Worm (Caenorhabditis elegans): ENCODE measurements around the gene F18H3.1.

The F18H3.1 gene

DNA sequence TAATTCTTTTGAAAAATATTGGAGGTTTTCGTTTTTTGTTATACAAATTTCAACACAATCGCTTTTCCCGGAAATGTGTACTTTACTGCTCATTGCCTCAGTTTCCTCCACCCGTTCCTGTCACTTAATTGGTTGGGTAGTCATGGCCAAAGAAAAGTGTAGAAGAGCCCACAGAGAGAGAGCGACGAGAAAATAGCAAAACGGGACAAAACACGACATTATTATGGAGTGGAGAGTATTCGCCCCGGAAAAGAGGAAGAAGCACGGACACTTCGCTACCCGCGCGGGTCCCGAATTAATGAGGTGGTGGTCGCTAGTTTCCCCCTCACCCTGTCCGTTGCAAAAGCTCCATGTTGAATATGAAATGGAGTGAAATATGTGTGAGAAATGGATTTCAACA lies 15.6 kb upstream of the F18H3.1 start:
- TF ChIP-seq egl-27 (tag; optimal IDR thresholded peaks at IDR 0.05) (no peak), cey-2 (tag; optimal IDR thresholded peaks at IDR 0.05; ENCODE audit: borderline replicate concordance, insufficient read depth) (no peak), arid-1 (GFP tag; conservative IDR thresholded peaks at IDR 0.05) (no peak), skn-1 (tag; optimal IDR thresholded peaks at IDR 0.05) (no peak), ama-1 (optimal IDR thresholded peaks at IDR 0.05) (no peak), fkh-10 (GFP tag; optimal IDR thresholded peaks at IDR 0.05) (no peak), T26A8.4 (GFP tag; IDR thresholded peaks at IDR 0.05) (no peak), ceh-28 (tag; optimal IDR thresholded peaks at IDR 0.05) (no peak), nhr-102 (tag; optimal IDR thresholded peaks at IDR 0.05) (no peak), Y48G9A.11 (GFP tag; IDR thresholded peaks at IDR 0.05) (no peak), pqm-1 (tag; optimal IDR thresholded peaks at IDR 0.05) (no peak), lir-3 (tag; optimal IDR thresholded peaks at IDR 0.05) (no peak), nhr-42 (GFP tag; IDR thresholded peaks at IDR 0.05) (no peak), nhr-77 (tag; optimal IDR thresholded peaks at IDR 0.05) (no peak), nhr-237 (tag; optimal IDR thresholded peaks at IDR 0.05) (no peak), jun-1 (tag; optimal IDR thresholded peaks at IDR 0.05) (no peak), hmg-1.1 (GFP tag; IDR thresholded peaks at IDR 0.05) (no peak), daf-16 (GFP tag; optimal IDR thresholded peaks at IDR 0.05) (no peak), daf-16 (tag; optimal IDR thresholded peaks at IDR 0.05) (no peak), lin-15B (tag; optimal IDR thresholded peaks at IDR 0.05) (no peak), spr-1 (tag; optimal IDR thresholded peaks at IDR 0.05) (no peak)

DNA sequence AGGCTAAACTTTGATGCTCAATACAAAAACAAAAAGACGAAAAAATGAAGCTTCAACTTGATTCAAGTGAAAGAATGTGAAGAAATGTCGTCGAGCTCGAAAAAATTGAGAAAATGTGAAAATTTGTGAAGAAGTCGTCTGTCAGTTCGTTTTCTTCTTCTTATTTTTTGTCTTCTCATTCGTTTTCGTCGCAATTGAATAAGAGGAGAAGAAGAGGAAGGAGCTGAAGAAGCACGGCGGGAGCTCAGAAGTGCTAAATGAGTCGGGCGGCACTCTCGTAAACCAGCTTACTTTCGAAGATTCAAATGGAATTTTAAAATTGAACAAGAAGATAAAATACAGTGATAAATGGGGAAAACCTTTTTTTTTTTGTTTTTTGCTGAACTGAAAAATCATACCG lies 14.3 kb upstream of the F18H3.1 start:
- TF ChIP-seq dmd-6 (GFP tag; IDR thresholded peaks at IDR 0.05) (no peak), mes-2 (tag; optimal IDR thresholded peaks at IDR 0.05; ENCODE audit: poor library complexity, severe bottlenecking) (no peak), lir-3 (tag; optimal IDR thresholded peaks at IDR 0.05) (no peak), fkh-10 (GFP tag; optimal IDR thresholded peaks at IDR 0.05) (peak; percentile 25), unc-62 (GFP tag; optimal IDR thresholded peaks at IDR 0.05 in 1 of 2) (peak in 1 of 2 experiments; percentile 52), unc-62 (tag; optimal IDR thresholded peaks at IDR 0.05) (no peak), ZK337.2 (GFP tag; IDR thresholded peaks at IDR 0.05) (no peak), lin-38 (GFP tag; IDR thresholded peaks at IDR 0.05) (no peak), spr-1 (tag; optimal IDR thresholded peaks at IDR 0.05) (no peak)

DNA sequence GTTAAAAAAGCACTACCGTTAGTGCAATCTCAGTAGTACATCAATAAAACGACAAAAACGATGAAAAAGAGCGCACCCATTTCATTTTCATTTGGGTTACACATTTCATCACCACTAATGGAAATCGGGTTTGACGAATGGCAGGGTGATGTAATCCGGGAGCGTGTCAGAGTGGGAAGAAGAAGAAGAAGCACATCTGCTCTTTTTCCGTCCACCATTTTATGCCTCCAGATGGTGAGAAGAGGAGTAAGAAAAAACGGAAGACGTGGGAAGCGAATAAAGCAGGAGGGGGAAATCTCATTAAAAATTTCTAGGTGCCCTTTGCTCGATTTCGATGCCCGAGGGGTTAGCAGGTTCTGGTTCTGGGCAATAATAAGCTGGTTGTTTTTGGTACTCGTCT lies 13.4 kb upstream of the F18H3.1 start:
- no peak for TF ChIP-seq saeg-2 (GFP tag; IDR thresholded peaks at IDR 0.05)
- peak; percentile 74 for TF ChIP-seq aha-1 (tag)

DNA sequence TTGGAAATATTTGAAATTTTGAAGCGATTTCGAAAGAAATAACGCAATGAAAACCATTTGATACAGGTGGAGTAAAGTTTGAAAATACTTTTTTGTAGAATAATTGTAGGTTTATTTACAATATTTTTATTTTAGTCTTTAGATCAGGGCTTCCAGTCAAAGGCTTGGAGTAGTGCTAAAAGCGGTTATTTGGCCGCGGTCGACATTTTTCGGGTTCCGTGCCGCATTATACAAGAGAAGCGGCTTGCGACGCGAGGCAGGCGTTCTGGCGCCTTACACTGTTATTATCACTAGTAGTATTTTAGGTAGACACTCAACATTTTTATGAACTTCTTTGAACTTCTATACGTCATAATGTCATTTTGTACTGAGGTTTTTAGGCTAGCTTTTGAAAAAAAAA lies 13.0 kb upstream of the F18H3.1 start:
- TF ChIP-seq spr-3 (GFP tag; optimal IDR thresholded peaks at IDR 0.05) (no peak), nhr-41 (GFP tag; IDR thresholded peaks at IDR 0.05) (no peak), ceh-82 (tag; optimal IDR thresholded peaks at IDR 0.05) (no peak), madf-9 (GFP tag; conservative IDR thresholded peaks at IDR 0.05) (no peak), lin-38 (GFP tag; IDR thresholded peaks at IDR 0.05) (no peak), arid-1 (GFP tag; conservative IDR thresholded peaks at IDR 0.05) (no peak), nhr-76 (tag; optimal IDR thresholded peaks at IDR 0.05) (no peak), D1046.2 (GFP tag; IDR thresholded peaks at IDR 0.05) (no peak), F49E8.2 (tag; optimal IDR thresholded peaks at IDR 0.05; ENCODE audit: borderline replicate concordance) (no peak), php-3 (GFP tag; IDR thresholded peaks at IDR 0.05) (no peak), ceh-28 (tag; optimal IDR thresholded peaks at IDR 0.05) (no peak), nhr-111 (GFP tag; optimal IDR thresholded peaks at IDR 0.05) (no peak), ZK546.5 (tag; optimal IDR thresholded peaks at IDR 0.05) (no peak), hif-1 (tag; optimal IDR thresholded peaks at IDR 0.05) (no peak)

Data from whole organism, L4 larva.